Fruit fly (Drosophila melanogaster): ENCODE results near the gene Alr.

DNA sequence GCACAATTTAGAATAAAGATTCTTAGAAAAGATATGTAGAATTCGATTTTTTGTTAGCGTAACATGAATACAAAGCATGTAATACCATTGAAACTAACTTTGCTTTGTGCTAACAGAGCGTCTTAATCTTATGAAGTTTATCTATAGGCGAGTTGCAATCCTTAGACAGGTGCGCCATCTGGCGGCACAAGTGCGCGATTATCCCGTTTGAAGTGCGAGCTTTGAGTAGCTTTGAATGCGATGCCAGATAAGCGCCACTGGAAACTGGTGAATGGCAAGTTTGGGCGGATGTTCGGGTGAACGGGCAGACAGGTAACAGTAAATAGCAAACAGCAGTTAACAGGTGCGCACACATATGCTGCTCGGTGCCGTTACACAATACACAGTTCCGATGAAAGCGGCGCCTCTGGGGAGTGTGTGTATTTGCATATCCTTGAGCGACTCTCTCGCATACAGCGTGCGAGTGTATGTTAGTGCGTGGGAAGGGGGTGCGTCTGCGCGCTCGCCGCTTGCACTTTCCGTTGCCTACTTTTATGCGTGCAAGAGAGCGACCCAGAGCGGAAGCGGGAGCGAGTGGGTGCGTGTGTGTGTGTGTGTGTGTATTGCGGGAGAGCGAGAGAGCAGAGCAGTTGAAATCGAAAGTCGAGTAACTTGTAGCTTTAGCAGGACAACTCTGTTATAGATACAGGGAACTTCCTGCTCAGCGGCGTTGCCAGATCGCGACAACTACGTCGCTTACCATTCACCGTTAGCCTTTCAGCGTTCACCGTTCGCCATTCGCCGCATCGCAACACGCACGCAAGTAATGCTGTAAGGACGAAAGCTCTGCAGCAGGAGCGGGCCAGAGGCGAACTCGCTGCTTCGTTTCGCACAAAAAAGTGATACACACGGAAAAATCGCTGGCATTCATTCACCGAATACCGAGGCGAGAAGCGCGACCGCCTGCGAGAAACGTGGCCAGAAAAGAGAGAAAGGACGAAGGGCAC, 29.8 kb upstream of the Alr start, which contains the start of gene CG12531:
- TF ChIP-seq ssp (GFP tag; IDR thresholded peaks at IDR 0.05) (no peak), nau (GFP tag; optimal IDR thresholded peaks at IDR 0.05) (no peak), Scr (GFP tag; IDR thresholded peaks at IDR 0.05; ENCODE audit: partially characterized antibody) (no peak)
